Fruit fly (Drosophila melanogaster) whole organism, adult: ENCODE results near the gene VhaM9.7-c.

Experiments
- CG11617 ChIP-seq: fragments of 200-800 bp; sonication (Bioruptor generic); optimal IDR thresholded peaks from 2 replicates; lab custom pipeline; 2017; ENCODE audit warnings: mild to moderate bottlenecking, missing biosample characterization, missing genetic modification reagents, missing genetic modification characterization
- CG5204 ChIP-seq: fragments of 200-800 bp; sonication (Bioruptor generic); optimal IDR thresholded peaks from 2 replicates; lab custom pipeline; 2016; ENCODE audit warnings: missing biosample characterization, missing genetic modification characterization
- CG7101 ChIP-seq: fragments of 200-800 bp; sonication (Bioruptor generic); optimal IDR thresholded peaks from 2 replicates; lab custom pipeline; 2018; ENCODE audit warnings: missing biosample characterization, mild to moderate bottlenecking, missing genetic modification characterization, moderate library complexity
- Crg-1 ChIP-seq: fragments of 200-800 bp; sonication (Bioruptor generic); optimal IDR thresholded peaks from 2 replicates; lab custom pipeline; 2016; ENCODE audit warnings: missing biosample characterization, missing genetic modification characterization
- Hr96 ChIP-seq: fragments of 200-800 bp; sonication (Bioruptor generic); optimal IDR thresholded peaks from 2 replicates; lab custom pipeline; 2016; ENCODE audit warnings: missing biosample characterization, missing genetic modification characterization
- Mnt ChIP-seq: fragments of 200-800 bp; sonication (Bioruptor generic); optimal IDR thresholded peaks from 2 replicates; lab custom pipeline; 2016; ENCODE audit warnings: missing biosample characterization, mild to moderate bottlenecking, missing genetic modification characterization
- bab1 ChIP-seq: fragments of 200-800 bp; sonication (Bioruptor generic); optimal IDR thresholded peaks from 3 replicates; lab custom pipeline; 2019; ENCODE audit warnings: missing biosample characterization, mild to moderate bottlenecking, missing genetic modification characterization, moderate library complexity
- kay ChIP-seq: fragments of 200-800 bp; sonication (Bioruptor generic); peaks from one replicate; lab custom pipeline; 2016; ENCODE audit warnings: missing biosample characterization, missing genetic modification characterization, borderline replicate concordance
- tj ChIP-seq: fragments of 200-800 bp; sonication (Bioruptor generic); optimal IDR thresholded peaks from 3 replicates; lab custom pipeline; 2017; ENCODE audit warnings: missing biosample characterization, mild to moderate bottlenecking, missing genetic modification characterization, moderate library complexity
- toe ChIP-seq: fragments of 200-800 bp; sonication (Bioruptor generic); optimal IDR thresholded peaks from 2 replicates; lab custom pipeline; 2016; ENCODE audit warnings: missing biosample characterization, missing genetic modification characterization

dm6 chr3L:4167353-4167842 lies 19.3 kb downstream of the VhaM9.7-c start, which contains the start of gene mas:
- TF ChIP-seq bab1 (GFP tag; lab: Kevin White, UChicago) (no peak), Crg-1 (GFP tag; lab: Kevin White, UChicago) (no peak), CG7101 (no peak), CG11617 (GFP tag; lab: Kevin White, UChicago) (no peak), CG5204 (GFP tag; lab: Kevin White, UChicago) (no peak), Mnt (GFP tag; lab: Kevin White, UChicago) (no peak), kay (no peak), toe (GFP tag; lab: Kevin White, UChicago) (no peak), Hr96 (GFP tag; lab: Kevin White, UChicago) (no peak), tj (no peak)
